Fruit fly (Drosophila melanogaster) whole organism, embryonic: Measurements from ENCODE around the gene AP-1mu.

Experiments used
- Atf-2 ChIP-seq: fragments of 200-800 bp; sonication (Bioruptor generic); optimal IDR thresholded peaks from 2 replicates; lab custom pipeline; 2016; ENCODE audit warnings: missing biosample characterization, missing genetic modification characterization
- Atf3 ChIP-seq: fragments of 200-800 bp; sonication (Bioruptor generic); optimal IDR thresholded peaks from 3 replicates; lab custom pipeline; 2016; ENCODE audit warnings: missing biosample characterization, missing genetic modification characterization
- Atf6 ChIP-seq: fragments of 200-800 bp; sonication (Bioruptor generic); IDR thresholded peaks from 2 replicates; pipeline ENCODE4 v1.3.6; 2022; ENCODE audit warnings: missing biosample characterization, missing genetic modification characterization
- CG10366 ChIP-seq: fragments of 200-800 bp; sonication (Bioruptor generic); IDR thresholded peaks from 2 replicates; pipeline ENCODE4 v1.3.6; 2022; ENCODE audit warnings: missing biosample characterization, missing genetic modification characterization
- CG10431 ChIP-seq: fragments of 200-800 bp; sonication (Bioruptor generic); optimal IDR thresholded peaks from 3 replicates; lab custom pipeline; 2018; ENCODE audit warnings: missing biosample characterization, mild to moderate bottlenecking, missing genetic modification characterization
- CG11085 ChIP-seq: fragments of 200-800 bp; sonication (Bioruptor generic); IDR thresholded peaks from 2 replicates; pipeline ENCODE4 v1.3.6; 2022; ENCODE audit warnings: missing biosample characterization, missing genetic modification characterization
- CG11456 ChIP-seq: fragments of 200-800 bp; sonication (Bioruptor generic); IDR thresholded peaks from 3 replicates; pipeline ENCODE4 v1.3.6; 2022; ENCODE audit warnings: missing biosample characterization, missing genetic modification characterization
- CG11560 ChIP-seq: fragments of 200-800 bp; sonication (Bioruptor generic); IDR thresholded peaks from 3 replicates; pipeline ENCODE4 v1.3.6; 2022; ENCODE audit warnings: missing biosample characterization, missing genetic modification characterization
- CG11696 ChIP-seq: fragments of 200-800 bp; sonication (Bioruptor generic); IDR thresholded peaks from 2 replicates; pipeline ENCODE4 v1.3.6; 2022; ENCODE audit warnings: missing biosample characterization, missing genetic modification characterization
- CG12219 ChIP-seq: fragments of 200-800 bp; sonication (Bioruptor generic); optimal IDR thresholded peaks from 3 replicates; lab custom pipeline; 2018; ENCODE audit warnings: missing biosample characterization, mild to moderate bottlenecking, missing genetic modification characterization
- CG1233 ChIP-seq: fragments of 200-800 bp; sonication (Bioruptor generic); optimal IDR thresholded peaks from 4 replicates; lab custom pipeline; 2018; ENCODE audit warnings: missing biosample characterization, mild to moderate bottlenecking, missing genetic modification characterization
- CG15269 ChIP-seq: fragments of 200-800 bp; sonication (Bioruptor generic); optimal IDR thresholded peaks from 2 replicates; lab custom pipeline; 2018; ENCODE audit warnings: missing biosample characterization, mild to moderate bottlenecking, missing genetic modification characterization, moderate library complexity
- CG16815 ChIP-seq: fragments of 200-800 bp; sonication (Bioruptor generic); optimal IDR thresholded peaks from 3 replicates; lab custom pipeline; 2017; ENCODE audit warnings: missing biosample characterization, mild to moderate bottlenecking, missing genetic modification characterization
- CG3281 ChIP-seq: fragments of 200-800 bp; sonication (Bioruptor generic); optimal IDR thresholded peaks from 3 replicates; lab custom pipeline; 2017; ENCODE audit warnings: missing biosample characterization, mild to moderate bottlenecking, missing genetic modification characterization
- CG4328 ChIP-seq: fragments of 200-800 bp; sonication (Bioruptor generic); optimal IDR thresholded peaks from 3 replicates; lab custom pipeline; 2017; ENCODE audit warnings: missing biosample characterization, missing genetic modification reagents, missing genetic modification characterization
- CG43689 ChIP-seq: fragments of 200-800 bp; sonication (Bioruptor generic); IDR thresholded peaks from 2 replicates; pipeline ENCODE4 v1.3.6; 2022; ENCODE audit warnings: missing biosample characterization, missing genetic modification characterization
- CG6791 ChIP-seq: fragments of 200-800 bp; sonication (Bioruptor generic); IDR thresholded peaks from 3 replicates; pipeline ENCODE4 v1.3.6; 2022; ENCODE audit warnings: missing biosample characterization, missing genetic modification characterization; ENCODE audit not compliant: partially characterized antibody
- CG7372 ChIP-seq: fragments of 200-800 bp; sonication (Bioruptor generic); IDR thresholded peaks from 2 replicates; pipeline ENCODE4 v1.3.6; 2022; ENCODE audit warnings: missing biosample characterization, missing genetic modification characterization
- CG7963 ChIP-seq: fragments of 200-800 bp; sonication (Bioruptor generic); IDR thresholded peaks from 3 replicates; pipeline ENCODE4 v1.3.6; 2022; ENCODE audit warnings: missing biosample characterization, missing genetic modification characterization; ENCODE audit not compliant: partially characterized antibody
- CG7987 ChIP-seq: fragments of 200-800 bp; sonication (Bioruptor generic); optimal IDR thresholded peaks from 2 replicates; lab custom pipeline; 2018; ENCODE audit warnings: missing biosample characterization, mild to moderate bottlenecking, missing genetic modification characterization, moderate library complexity
- CG8924 ChIP-seq: fragments of 200-800 bp; optimal IDR thresholded peaks from 3 replicates; lab custom pipeline; 2019; ENCODE audit warnings: missing biosample characterization, mild to moderate bottlenecking, missing genetic modification characterization, moderate library complexity
- CrebB ChIP-seq: fragments of 200-800 bp; sonication (Bioruptor generic); optimal IDR thresholded peaks from 3 replicates; lab custom pipeline; 2018; ENCODE audit warnings: missing biosample characterization, mild to moderate bottlenecking, missing genetic modification characterization
- Doc2 ChIP-seq: fragments of 200-800 bp; sonication (Bioruptor generic); IDR thresholded peaks from 2 replicates; pipeline ENCODE4 v1.3.6; 2022; ENCODE audit warnings: missing biosample characterization, missing genetic modification characterization
- Elba2 ChIP-seq: fragments of 200-800 bp; sonication (Bioruptor generic); optimal IDR thresholded peaks from 3 replicates; lab custom pipeline; 2016; ENCODE audit warnings: missing biosample characterization, missing genetic modification characterization
- Ets65A ChIP-seq: fragments of 200-800 bp; sonication (Bioruptor generic); peaks from one replicate; lab custom pipeline; 2016; ENCODE audit warnings: missing biosample characterization, missing genetic modification characterization
- Fer2 ChIP-seq: fragments of 200-800 bp; sonication (Bioruptor generic); optimal IDR thresholded peaks from 2 replicates; lab custom pipeline; 2018; ENCODE audit warnings: missing biosample characterization, mild to moderate bottlenecking, missing genetic modification characterization, moderate library complexity
- Hr78 ChIP-seq, 2 experiments: fragments of 200-800 bp in 1 of 2; fragments of >200 bp in 1 of 2; sonication (Bioruptor generic) in 1 of 2; optimal IDR thresholded peaks; 2 replicates each; lab custom pipeline; 2017 to 2019; ENCODE audit warnings: missing biosample characterization in 2 of 2, missing genetic modification characterization in 2 of 2, mild to moderate bottlenecking in 1 of 2, moderate library complexity in 1 of 2
- Lhr ChIP-seq: fragments of 200-800 bp; sonication (Bioruptor generic); optimal IDR thresholded peaks from 3 replicates; lab custom pipeline; 2017; ENCODE audit warnings: mild to moderate bottlenecking, missing biosample characterization, missing genetic modification reagents, missing genetic modification characterization
- Lim3 ChIP-seq: fragments of 200-800 bp; sonication (Bioruptor generic); IDR thresholded peaks from 2 replicates; pipeline ENCODE4 v1.3.6; 2022; ENCODE audit warnings: missing biosample characterization, missing genetic modification characterization
- Lpt ChIP-seq: fragments of >200 bp; optimal IDR thresholded peaks from 2 replicates; lab custom pipeline; 2018; ENCODE audit warnings: missing biosample characterization, missing genetic modification characterization
- Neu2 ChIP-seq: fragments of 200-800 bp; sonication (Bioruptor generic); optimal IDR thresholded peaks from 3 replicates; lab custom pipeline; 2016; ENCODE audit warnings: missing biosample characterization, missing genetic modification characterization, borderline replicate concordance
- Side ChIP-seq: fragments of 200-800 bp; sonication (Bioruptor generic); optimal IDR thresholded peaks from 2 replicates; lab custom pipeline; 2016; ENCODE audit warnings: missing biosample characterization, missing genetic modification characterization
- Six4 ChIP-seq: fragments of 200-800 bp; sonication (Bioruptor generic); optimal IDR thresholded peaks from 2 replicates; lab custom pipeline; 2016; ENCODE audit warnings: missing biosample characterization, missing genetic modification characterization
- Sry-δ ChIP-seq: fragments of 200-800 bp; sonication (Bioruptor generic); optimal IDR thresholded peaks from 2 replicates; lab custom pipeline; 2016; ENCODE audit warnings: missing biosample characterization, missing genetic modification characterization
- ap ChIP-seq: fragments of 200-800 bp; sonication (Bioruptor generic); IDR thresholded peaks from 2 replicates; pipeline ENCODE4 v1.3.6; 2022; ENCODE audit warnings: missing biosample characterization, missing genetic modification characterization
- ato ChIP-seq: fragments of 200-800 bp; sonication (Bioruptor generic); IDR thresholded peaks from 2 replicates; pipeline ENCODE4 v1.3.6; 2022; ENCODE audit warnings: missing biosample characterization, missing genetic modification characterization; ENCODE audit not compliant: partially characterized antibody
- corto ChIP-seq: fragments of 200-800 bp; sonication (Bioruptor generic); optimal IDR thresholded peaks from 2 replicates; lab custom pipeline; 2016; ENCODE audit warnings: missing biosample characterization, mild to moderate bottlenecking, missing genetic modification characterization, moderate library complexity
- crp ChIP-seq, 2 experiments: fragments of 200-800 bp; sonication (Bioruptor generic); optimal IDR thresholded peaks; 2 replicates in 1 of 2; 3 replicates in 1 of 2; lab custom pipeline; 2017; ENCODE audit warnings: missing biosample characterization in 2 of 2, missing genetic modification characterization in 2 of 2, mild to moderate bottlenecking in 1 of 2, moderate library complexity in 1 of 2
- cwo ChIP-seq: fragments of 200-800 bp; sonication (Bioruptor generic); optimal IDR thresholded peaks from 3 replicates; lab custom pipeline; 2017; ENCODE audit warnings: missing biosample characterization, missing genetic modification characterization, mild to moderate bottlenecking, moderate library complexity, missing genetic modification reagents
- dmrt11E ChIP-seq: fragments of 200-800 bp; sonication (Bioruptor generic); optimal IDR thresholded peaks from 3 replicates; lab custom pipeline; 2018; ENCODE audit warnings: missing biosample characterization, mild to moderate bottlenecking, missing genetic modification characterization, moderate library complexity
- eve ChIP-seq, 2 experiments: fragments of >200 bp; optimal IDR thresholded peaks; 2 replicates each; lab custom pipeline; 2017; ENCODE audit warnings: missing biosample characterization in 2 of 2, missing genetic modification characterization in 2 of 2
- kah ChIP-seq: fragments of 200-800 bp; sonication (Bioruptor generic); optimal IDR thresholded peaks from 2 replicates; lab custom pipeline; 2018; ENCODE audit warnings: missing biosample characterization, mild to moderate bottlenecking, missing genetic modification characterization
- pho ChIP-seq: fragments of 200-800 bp; sonication (Bioruptor generic); optimal IDR thresholded peaks from 2 replicates; lab custom pipeline; 2016; ENCODE audit warnings: missing biosample characterization, missing genetic modification characterization
- phol ChIP-seq: fragments of 200-800 bp; sonication (Bioruptor generic); optimal IDR thresholded peaks from 3 replicates; lab custom pipeline; 2018; ENCODE audit warnings: missing biosample characterization, mild to moderate bottlenecking, missing genetic modification characterization, moderate library complexity
- psq ChIP-seq: fragments of 200-800 bp; sonication (Bioruptor generic); optimal IDR thresholded peaks from 2 replicates; lab custom pipeline; 2017; ENCODE audit warnings: missing biosample characterization, missing genetic modification characterization
- sna ChIP-seq: fragments of 200-800 bp; sonication (Bioruptor generic); IDR thresholded peaks from 2 replicates; pipeline ENCODE4 v1.3.6; 2022; ENCODE audit warnings: missing biosample characterization, missing genetic modification characterization; ENCODE audit not compliant: partially characterized antibody
- tin ChIP-seq: fragments of 200-800 bp; sonication (Bioruptor generic); optimal IDR thresholded peaks from 3 replicates; lab custom pipeline; 2016; ENCODE audit warnings: missing biosample characterization, missing genetic modification characterization
- twi ChIP-seq: fragments of 200-800 bp; optimal IDR thresholded peaks from 2 replicates; lab custom pipeline; 2019; ENCODE audit warnings: missing biosample characterization, mild to moderate bottlenecking, missing genetic modification characterization, moderate library complexity
- vvl ChIP-seq: fragments of 200-800 bp; sonication (Bioruptor generic); IDR thresholded peaks from 2 replicates; pipeline ENCODE4 v1.3.6; 2022; ENCODE audit warnings: missing biosample characterization, missing genetic modification characterization
- zen ChIP-seq: fragments of 200-800 bp; sonication (Bioruptor generic); optimal IDR thresholded peaks from 3 replicates; lab custom pipeline; 2018; ENCODE audit warnings: missing biosample characterization, mild to moderate bottlenecking, missing genetic modification characterization, moderate library complexity
- zf30C ChIP-seq: fragments of 200-800 bp; sonication (Bioruptor generic); optimal IDR thresholded peaks from 3 replicates; lab custom pipeline; 2018; ENCODE audit warnings: missing biosample characterization, mild to moderate bottlenecking, missing genetic modification characterization

AP-1mu gene

DNA sequence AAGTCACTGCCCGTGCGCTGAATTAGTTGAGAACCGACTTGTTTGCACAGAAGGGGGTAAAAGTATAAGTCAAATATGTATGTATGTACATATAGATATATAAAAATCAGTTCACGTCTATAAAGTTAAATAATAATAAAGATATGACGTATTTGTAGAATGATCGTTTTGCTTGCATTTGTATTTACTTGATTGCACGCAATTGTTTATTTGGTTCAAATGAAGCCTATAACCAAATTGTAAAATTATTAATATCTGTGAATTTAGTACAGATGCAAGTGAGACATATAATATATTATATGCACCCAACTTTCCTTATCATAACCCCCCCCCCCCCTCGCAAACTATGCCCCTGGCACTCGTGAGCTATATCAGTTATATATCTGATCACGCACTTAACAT is 41.2 kb upstream of the AP-1mu start (continued):
- TF ChIP-seq Fer2 (peak; percentile 23), CG43689 (GFP tag; lab: Robert Waterston, UW) (no peak), CG15269 (peak; percentile 9), CG3281 (GFP tag; lab: Kevin White, UChicago) (peak; percentile 80), kah (GFP tag; lab: Kevin White, UChicago) (no peak), Lim3 (GFP tag; lab: Robert Waterston, UW) (no peak), Atf3 (no peak), pho (GFP tag; lab: Kevin White, UChicago) (peak; percentile 2), Lpt (GFP tag; lab: Kevin White, UChicago) (no peak), Sry-δ (GFP tag; lab: Kevin White, UChicago) (no peak), vvl (GFP tag; lab: Robert Waterston, UW) (no peak), CG10431 (GFP tag; lab: Kevin White, UChicago) (peak; percentile 29), eve (GFP tag; optimal IDR thresholded peaks at IDR 0.05; lab: Kevin White, UChicago) (no peak), CG7987 (GFP tag; lab: Kevin White, UChicago) (peak; percentile 6), Atf-2 (GFP tag; lab: Kevin White, UChicago) (no peak), CG11560 (0 out of 3 replicates have a peak, but pooled peaks have one; percentile 18), Hr78 (GFP tag; optimal IDR thresholded peaks at IDR 0.05; lab: Kevin White, UChicago) (no peak), twi (tag; lab: Kevin White, UChicago) (no peak), CG11085 (GFP tag; lab: Robert Waterston, UW) (0 out of 2 replicates have a peak, but pooled peaks have one; percentile 27), CG11456 (GFP tag; lab: Robert Waterston, UW) (no peak; the same call in 2 of the 3 replicates), phol (tag; lab: Kevin White, UChicago) (peak; percentile 29), CG7372 (GFP tag; lab: Robert Waterston, UW) (peak; percentile 24; the same call in 1 of the 2 replicates), CG16815 (GFP tag; lab: Kevin White, UChicago) (peak; percentile 12), Lhr (GFP tag; lab: Kevin White, UChicago) (no peak), Atf6 (peak; percentile 40; the same call in 1 of the 2 replicates), sna (GFP tag; lab: Robert Waterston, UW) (no peak), corto (GFP tag; lab: Kevin White, UChicago) (no peak), Neu2 (GFP tag; lab: Kevin White, UChicago) (no peak), cwo (GFP tag; lab: Kevin White, UChicago) (peak; percentile 78), CrebB (tag; lab: Kevin White, UChicago) (no peak), Elba2 (GFP tag; lab: Kevin White, UChicago) (no peak), CG8924 (peak; percentile 54), CG12219 (GFP tag; lab: Kevin White, UChicago) (no peak), Six4 (GFP tag; lab: Kevin White, UChicago) (no peak), CG6791 (GFP tag; lab: Robert Waterston, UW) (no peak), ato (GFP tag; lab: Robert Waterston, UW) (no peak), CG1233 (GFP tag; lab: Kevin White, UChicago) (peak; percentile 53), Ets65A (peak; percentile 88), CG11696 (no peak), tin (GFP tag; lab: Kevin White, UChicago) (no peak), dmrt11E (peak; percentile 39), psq (GFP tag; lab: Kevin White, UChicago) (no peak), CG10366 (no peak), CG7963 (no peak), zf30C (GFP tag; lab: Kevin White, UChicago) (no peak), CG4328 (GFP tag; lab: Kevin White, UChicago) (peak; percentile 28), crp (GFP tag; optimal IDR thresholded peaks at IDR 0.05; lab: Kevin White, UChicago) (no peak), Doc2 (no peak), ap (GFP tag; lab: Robert Waterston, UW) (no peak), zen (tag; lab: Kevin White, UChicago) (peak; percentile 6), Side (GFP tag; lab: Kevin White, UChicago) (no peak)
